Worm (Caenorhabditis elegans) whole organism, L2 larva: ENCODE results near the gene egl-45.

Experiments used
- R02D3.7 ChIP-seq: fragments of 150-350 bp; optimal IDR thresholded peaks from 2 replicates; lab custom pipeline; 2014; ENCODE audit warnings: missing biosample characterization, missing genetic modification characterization
- alr-1 ChIP-seq: fragments of 150-350 bp; optimal IDR thresholded peaks from 2 replicates; lab custom pipeline; 2014; ENCODE audit warnings: missing biosample characterization, missing genetic modification characterization
- ama-1 ChIP-seq: fragments of 150-350 bp; optimal IDR thresholded peaks from 2 replicates; lab custom pipeline; 2018; ENCODE audit warnings: inconsistent platforms
- elt-3 ChIP-seq: sonication (generic microtip); optimal IDR thresholded peaks from 2 replicates; lab custom pipeline; 2017; ENCODE audit warnings: missing biosample characterization, missing genetic modification characterization
- lin-39 ChIP-seq: fragments of 150-350 bp; optimal IDR thresholded peaks from 2 replicates; lab custom pipeline; 2014; ENCODE audit warnings: missing biosample characterization, missing genetic modification reagents, missing genetic modification characterization
- snpc-4 ChIP-seq: fragments of 150-350 bp; optimal IDR thresholded peaks from 2 replicates; lab custom pipeline; 2014; ENCODE audit warnings: missing biosample characterization, missing genetic modification characterization
- unc-55 ChIP-seq: fragments of 150-350 bp; sonication (generic microtip); optimal IDR thresholded peaks from 3 replicates; lab custom pipeline; 2014; ENCODE audit warnings: missing biosample characterization, missing genetic modification reagents, missing genetic modification characterization

DNA sequence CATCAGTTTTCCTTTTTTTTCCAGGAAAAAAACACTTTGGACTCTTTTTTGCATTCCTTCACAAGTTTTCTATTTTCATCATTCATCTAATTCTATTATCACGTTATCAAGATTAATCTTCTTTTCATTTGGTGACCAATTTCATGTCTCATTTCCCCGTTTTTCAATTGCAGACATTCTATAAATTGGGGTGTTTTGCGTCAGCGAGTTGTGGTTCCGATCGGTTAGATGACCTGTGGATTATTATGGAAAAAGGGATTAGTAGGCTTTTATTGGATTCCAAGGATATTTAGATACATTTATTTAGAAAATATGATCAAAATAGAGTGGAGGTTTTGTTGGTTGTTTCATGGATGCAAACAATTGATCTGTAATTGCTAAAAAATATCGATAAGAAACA is 6.4 kb upstream of the egl-45 start:
- TF ChIP-seq snpc-4 (tag; lab: Kevin White, UChicago), result no peak
- TF ChIP-seq unc-55 (GFP tag; lab: Kevin White, UChicago), result no peak
- TF ChIP-seq alr-1 (tag; lab: Kevin White, UChicago), result no peak
- no peak for TF ChIP-seq R02D3.7
- TF ChIP-seq lin-39 (tag; lab: Kevin White, UChicago), result no peak
- TF ChIP-seq ama-1, result no peak
- TF ChIP-seq elt-3 (tag; lab: Kevin White, UChicago), result no peak
